Fruit fly (Drosophila melanogaster): ENCODE measurements around the gene opm.
A peak's percentile ranks its signal among the peaks of the same experiment; 100 is the strongest.

The opm gene

dm6 chrX:15084580-15085138 is 18.4 kb upstream of the opm start, which contains the start of gene Cox17 (continued):
- peak; percentile 85 for TF ChIP-seq CG8924 (tag; optimal IDR thresholded peaks at IDR 0.05)
- peak; percentile 68 for TF ChIP-seq D19B (GFP tag; optimal IDR thresholded peaks at IDR 0.05)
- peak; percentile 93 for TF ChIP-seq BEAF-32 (GFP tag; optimal IDR thresholded peaks at IDR 0.05)
- TF ChIP-seq CG8944 (GFP tag; optimal IDR thresholded peaks at IDR 0.05) = peak; percentile 47
- TF ChIP-seq zfh1 (GFP tag; IDR thresholded peaks at IDR 0.05) = peak; percentile 51; the same call in 2 of the 3 replicates
- TF ChIP-seq CG10959 (GFP tag; IDR thresholded peaks at IDR 0.05) = 0 out of 2 replicates have a peak, but pooled peaks have one; percentile 38
- peak; percentile 74 for TF ChIP-seq D19A (tag; optimal IDR thresholded peaks at IDR 0.05)
- TF ChIP-seq CG3407 (GFP tag; optimal IDR thresholded peaks at IDR 0.05) = peak; percentile 68
- peak; percentile 60 for TF ChIP-seq CG7786 (GFP tag; optimal IDR thresholded peaks at IDR 0.05)
- peak; percentile 75 for TF ChIP-seq Oli (tag; optimal IDR thresholded peaks at IDR 0.05)
- TF ChIP-seq danr (GFP tag; IDR thresholded peaks at IDR 0.05) = peak; percentile 33; the same call in 1 of the 2 replicates
- TF ChIP-seq Max (GFP tag; optimal IDR thresholded peaks at IDR 0.05) = peak; percentile 84
- peak; percentile 58 for TF ChIP-seq CG6765 (GFP tag; optimal IDR thresholded peaks at IDR 0.05)
- peak; percentile 28 for TF ChIP-seq repo (GFP tag; optimal IDR thresholded peaks at IDR 0.05)
- TF ChIP-seq scrt (GFP tag; optimal IDR thresholded peaks at IDR 0.05) = peak; percentile 51
- peak; percentile 64 for TF ChIP-seq CG14667 (GFP tag; IDR thresholded peaks at IDR 0.05)
- TF ChIP-seq gro (GFP tag; optimal IDR thresholded peaks at IDR 0.05) = peak; percentile 31
- peak; percentile 43; the same call in 1 of the 2 replicates for TF ChIP-seq CG31224 (GFP tag; IDR thresholded peaks at IDR 0.05)
- 0 out of 2 replicates have a peak, but pooled peaks have one; percentile 25 for TF ChIP-seq dati (GFP tag; IDR thresholded peaks at IDR 0.05)
- peak; percentile 86 for TF ChIP-seq CG9932 (GFP tag; IDR thresholded peaks at IDR 0.05)
- TF ChIP-seq kay (GFP tag; optimal IDR thresholded peaks at IDR 0.05) = peak; percentile 62
- TF ChIP-seq CG4360 (GFP tag; IDR thresholded peaks at IDR 0.05) = no peak
- peak; percentile 57 for TF ChIP-seq CG9609 (GFP tag; optimal IDR thresholded peaks at IDR 0.05)
- TF ChIP-seq B-H2 (GFP tag; optimal IDR thresholded peaks at IDR 0.05) = peak; percentile 82
- peak; percentile 55 for TF ChIP-seq CG13624 (GFP tag; optimal IDR thresholded peaks at IDR 0.05)
- TF ChIP-seq Aef1 (GFP tag; IDR thresholded peaks at IDR 0.05) = peak; percentile 69
- TF ChIP-seq sim (GFP tag; IDR thresholded peaks at IDR 0.05) = no peak
- peak; percentile 77 for TF ChIP-seq CG10147 (GFP tag; optimal IDR thresholded peaks at IDR 0.05)
- peak; percentile 57 for TF ChIP-seq ro (GFP tag; IDR thresholded peaks at IDR 0.05)
- TF ChIP-seq CG1832 (GFP tag; optimal IDR thresholded peaks at IDR 0.05) = no peak
- TF ChIP-seq CG32767 (GFP tag; IDR thresholded peaks at IDR 0.05) = no peak; the same call in 1 of the 2 replicates
- TF ChIP-seq croc (GFP tag; conservative IDR thresholded peaks at IDR 0.05) = peak; percentile 48
- peak; percentile 89 for TF ChIP-seq CG12659 (GFP tag; optimal IDR thresholded peaks at IDR 0.05)
- TF ChIP-seq CHES-1-like (GFP tag; optimal IDR thresholded peaks at IDR 0.05) = peak; percentile 10
- peak; percentile 70 for TF ChIP-seq CG4617 (GFP tag; optimal IDR thresholded peaks at IDR 0.05; ENCODE audit: borderline replicate concordance)
- peak; percentile 88 for TF ChIP-seq CG13424 (tag; optimal IDR thresholded peaks at IDR 0.05)
- TF ChIP-seq CG12942 (GFP tag; optimal IDR thresholded peaks at IDR 0.05) = peak; percentile 72
- TF ChIP-seq CG10654 (GFP tag; optimal IDR thresholded peaks at IDR 0.05) = peak; percentile 78
- peak; percentile 71 for TF ChIP-seq org-1 (GFP tag; optimal IDR thresholded peaks at IDR 0.05)
- 0 out of 2 replicates have a peak, but pooled peaks have one; percentile 42 for TF ChIP-seq CG11085 (GFP tag; IDR thresholded peaks at IDR 0.05)
- TF ChIP-seq Optix (GFP tag; IDR thresholded peaks at IDR 0.05) = peak; percentile 44; the same call in 1 of the 3 replicates
- TF ChIP-seq CG11696 (GFP tag; IDR thresholded peaks at IDR 0.05) = no peak
- peak; percentile 29 for TF ChIP-seq CG15479 (GFP tag; optimal IDR thresholded peaks at IDR 0.05)
- TF ChIP-seq YL-1 (GFP tag; optimal IDR thresholded peaks at IDR 0.05) = peak; percentile 50
- TF ChIP-seq CG1233 (GFP tag; optimal IDR thresholded peaks at IDR 0.05) = peak; percentile 78
- TF ChIP-seq kah (GFP tag; optimal IDR thresholded peaks at IDR 0.05) = peak; percentile 45
- TF ChIP-seq pnt (GFP tag; optimal IDR thresholded peaks at IDR 0.05) = peak; percentile 64
- TF ChIP-seq CG7556 (GFP tag; optimal IDR thresholded peaks at IDR 0.05) = peak; percentile 86
- TF ChIP-seq CG15073 (GFP tag; optimal IDR thresholded peaks at IDR 0.05) = peak; percentile 18
- peak; percentile 34 for TF ChIP-seq Myb (GFP tag; optimal IDR thresholded peaks at IDR 0.05)
